Fruit fly (Drosophila melanogaster): ENCODE measurements around the gene CG4558.

Gene CG4558

dm6 chrX:6804485-6805295 is 44.9 kb upstream of the CG4558 start (continued):
- peak; percentile 83 for TF ChIP-seq CG14014 (GFP tag; IDR thresholded peaks at IDR 0.05)
- no peak for TF ChIP-seq HLH4C (GFP tag; IDR thresholded peaks at IDR 0.05; ENCODE audit: partially characterized antibody)
- peak; percentile 76 for TF ChIP-seq dati (GFP tag; IDR thresholded peaks at IDR 0.05)
- peak; percentile 37; the same call in 1 of the 2 replicates for TF ChIP-seq Poxn (GFP tag; IDR thresholded peaks at IDR 0.05)
- peak; percentile 51 for TF ChIP-seq Dad (GFP tag; optimal IDR thresholded peaks at IDR 0.05)
- peak; percentile 53 for TF ChIP-seq slp2 (GFP tag; optimal IDR thresholded peaks at IDR 0.05)
- TF ChIP-seq BtbVII (GFP tag; optimal IDR thresholded peaks at IDR 0.05) = peak; percentile 13
- TF ChIP-seq Dp (GFP tag; optimal IDR thresholded peaks at IDR 0.05) = no peak
- no peak for TF ChIP-seq btn (GFP tag; optimal IDR thresholded peaks at IDR 0.05)
- no peak for TF ChIP-seq Opbp (GFP tag; IDR thresholded peaks at IDR 0.05; ENCODE audit: partially characterized antibody)
- peak; percentile 41 for TF ChIP-seq CG12299 (tag; optimal IDR thresholded peaks at IDR 0.05)
- no peak for TF ChIP-seq CG8359 (GFP tag; optimal IDR thresholded peaks at IDR 0.05; ENCODE audit: borderline replicate concordance)
- peak; percentile 70 for TF ChIP-seq CG13424 (tag; optimal IDR thresholded peaks at IDR 0.05)
- TF ChIP-seq peb (GFP tag; IDR thresholded peaks at IDR 0.05) = peak; percentile 56; the same call in 1 of the 2 replicates
- no peak for TF ChIP-seq CG6765 (GFP tag; optimal IDR thresholded peaks at IDR 0.05)
- peak; percentile 62 for TF ChIP-seq CG43689 (GFP tag; IDR thresholded peaks at IDR 0.05)
- TF ChIP-seq Optix (GFP tag; IDR thresholded peaks at IDR 0.05) = peak; percentile 89
- TF ChIP-seq CG31224 (GFP tag; IDR thresholded peaks at IDR 0.05) = peak; percentile 68; the same call in 1 of the 2 replicates
- no peak for TF ChIP-seq tna (GFP tag; IDR thresholded peaks at IDR 0.05; ENCODE audit: partially characterized antibody)
- peak; percentile 91 for TF ChIP-seq HLH3B (GFP tag; IDR thresholded peaks at IDR 0.05)
- peak; percentile 78 for TF ChIP-seq D19A (tag; optimal IDR thresholded peaks at IDR 0.05)
- TF ChIP-seq Sox100B (GFP tag; optimal IDR thresholded peaks at IDR 0.05) = no peak
- no peak for TF ChIP-seq CG7745 (tag; optimal IDR thresholded peaks at IDR 0.05)
- TF ChIP-seq HmgZ (tag; optimal IDR thresholded peaks at IDR 0.05) = peak; percentile 51
- no peak for TF ChIP-seq repo (GFP tag; optimal IDR thresholded peaks at IDR 0.05)

- no peak for TF ChIP-seq Oli (tag; optimal IDR thresholded peaks at IDR 0.05)
- TF ChIP-seq wdn (GFP tag; IDR thresholded peaks at IDR 0.05) = no peak
- no peak for TF ChIP-seq lmd (GFP tag; IDR thresholded peaks at IDR 0.05)
- no peak for TF ChIP-seq CG12659 (GFP tag; optimal IDR thresholded peaks at IDR 0.05)
- TF ChIP-seq CG10959 (GFP tag; IDR thresholded peaks at IDR 0.05) = no peak
- no peak for TF ChIP-seq CG6683 (GFP tag; optimal IDR thresholded peaks at IDR 0.05)
- no peak for TF ChIP-seq ttk (GFP tag; IDR thresholded peaks at IDR 0.05)
- no peak for TF ChIP-seq Usf (GFP tag; optimal IDR thresholded peaks at IDR 0.05)
- TF ChIP-seq CG10267 (tag; optimal IDR thresholded peaks at IDR 0.05) = no peak
- peak; percentile 98 for TF ChIP-seq sd (tag; optimal IDR thresholded peaks at IDR 0.05)
- no peak for TF ChIP-seq CG6854 (GFP tag; optimal IDR thresholded peaks at IDR 0.05)
- TF ChIP-seq kay (GFP tag; optimal IDR thresholded peaks at IDR 0.05) = peak; percentile 50
- TF ChIP-seq pfk (GFP tag; optimal IDR thresholded peaks at IDR 0.05) = no peak
- TF ChIP-seq Doc3 (GFP tag; IDR thresholded peaks at IDR 0.05; ENCODE audit: partially characterized antibody) = no peak
- TF ChIP-seq sug (tag; optimal IDR thresholded peaks at IDR 0.05) = peak; percentile 89
- TF ChIP-seq CG14965 (GFP tag; optimal IDR thresholded peaks at IDR 0.05; ENCODE audit: borderline replicate concordance) = no peak
- TF ChIP-seq CG3726 (GFP tag; IDR thresholded peaks at IDR 0.05) = no peak
- TF ChIP-seq Trl (optimal IDR thresholded peaks at IDR 0.05) = peak; percentile 28 to 41
- TF ChIP-seq Trl (GFP tag; optimal IDR thresholded peaks at IDR 0.05) = no peak
- no peak for TF ChIP-seq Poxn (GFP tag; IDR thresholded peaks at IDR 0.05)
- TF ChIP-seq CG10431 (GFP tag; optimal IDR thresholded peaks at IDR 0.05) = no peak
- no peak for TF ChIP-seq Asciz (GFP tag; optimal IDR thresholded peaks at IDR 0.05)
- TF ChIP-seq cad (GFP tag; optimal IDR thresholded peaks at IDR 0.05) = no peak
- TF ChIP-seq CG7745 (tag; optimal IDR thresholded peaks at IDR 0.05) = no peak
Measured at dm6 chrX:6805404-6805803, 44.2 kb upstream of the CG4558 start.

Measured in whole organism, embryonic.